Worm (Caenorhabditis elegans): Measurements from ENCODE around the gene F53G2.3.

ce11 chrII:2456973-2457372 lies 23.2 kb upstream of the F53G2.3 start:
- TF ChIP-seq unc-62 (GFP tag; optimal IDR thresholded peaks at IDR 0.05) (no peak), alr-1 (tag; optimal IDR thresholded peaks at IDR 0.05) (no peak), zag-1 (tag; optimal IDR thresholded peaks at IDR 0.05) (no peak)

Measured in whole organism, L2 larva.